Fruit fly (Drosophila melanogaster) whole organism, prepupa: ENCODE data around the gene CG46467.

Experiments
- CG11762 ChIP-seq: fragments of 200-800 bp; sonication (Bioruptor generic); optimal IDR thresholded peaks from 3 replicates; lab custom pipeline; 2016; ENCODE audit warnings: missing biosample characterization, missing genetic modification characterization; ENCODE audit not compliant: insufficient read depth
- CG4318 ChIP-seq: fragments of 200-800 bp; sonication (Bioruptor generic); optimal IDR thresholded peaks from 3 replicates; lab custom pipeline; 2017; ENCODE audit warnings: missing biosample characterization, mild to moderate bottlenecking, missing genetic modification characterization
- CG6808 ChIP-seq: fragments of 200-800 bp; sonication (Bioruptor generic); optimal IDR thresholded peaks from 3 replicates; lab custom pipeline; 2017; ENCODE audit warnings: missing biosample characterization, missing genetic modification characterization, mild to moderate bottlenecking, moderate library complexity, missing genetic modification reagents
- CG6854 ChIP-seq: fragments of 200-800 bp; sonication (Bioruptor generic); optimal IDR thresholded peaks from 2 replicates; lab custom pipeline; 2017; ENCODE audit warnings: missing biosample characterization, mild to moderate bottlenecking, missing genetic modification characterization
- Sox102F ChIP-seq: fragments of 200-800 bp; sonication (Bioruptor generic); optimal IDR thresholded peaks from 2 replicates; lab custom pipeline; 2016; ENCODE audit warnings: missing biosample characterization, mild to moderate bottlenecking, missing genetic modification characterization
- cyc ChIP-seq: fragments of 200-800 bp; sonication (Bioruptor generic); optimal IDR thresholded peaks from 3 replicates; lab custom pipeline; 2016; ENCODE audit warnings: missing biosample characterization, missing genetic modification characterization
- fd59A ChIP-seq: fragments of 200-800 bp; sonication (Bioruptor generic); optimal IDR thresholded peaks from 2 replicates; lab custom pipeline; 2017; ENCODE audit warnings: missing biosample characterization, mild to moderate bottlenecking, missing genetic modification characterization, missing genetic modification reagents
- topi ChIP-seq: fragments of 200-800 bp; sonication (Bioruptor generic); optimal IDR thresholded peaks from 3 replicates; lab custom pipeline; 2016; ENCODE audit warnings: missing biosample characterization, missing genetic modification characterization

DNA sequence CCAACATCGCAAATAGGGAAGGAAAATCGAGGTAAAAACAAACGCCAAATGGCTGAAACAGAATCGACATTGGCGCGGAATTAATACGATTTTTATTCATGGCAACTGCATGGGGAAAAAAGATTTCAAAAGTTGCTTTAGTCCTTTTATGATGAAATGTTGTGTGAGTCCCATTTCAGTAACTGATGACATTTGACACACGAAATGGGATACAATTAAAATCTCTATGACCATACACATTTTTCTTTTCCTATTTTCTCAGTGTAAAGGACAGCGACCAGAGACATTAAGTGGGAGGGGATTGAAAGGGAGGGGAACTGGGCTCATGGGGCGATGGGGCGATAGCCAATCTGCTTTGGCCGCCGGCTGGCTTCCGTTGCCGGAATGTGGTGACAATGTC, 64.0 kb downstream of the CG46467 start:
- TF ChIP-seq fd59A (GFP tag; lab: Kevin White, UChicago) (no peak), cyc (GFP tag; lab: Kevin White, UChicago) (no peak), CG6808 (GFP tag; lab: Kevin White, UChicago) (no peak), CG6854 (no peak), Sox102F (GFP tag; lab: Kevin White, UChicago) (no peak), CG4318 (GFP tag; lab: Kevin White, UChicago) (peak; percentile 21), CG11762 (GFP tag; lab: Kevin White, UChicago) (no peak), topi (GFP tag; lab: Kevin White, UChicago) (no peak)
